Fruit fly (Drosophila melanogaster): ENCODE results near the gene Cht11.

Cht11 gene

dm6 chrX:6853384-6853783, 4.1 kb upstream of the Cht11 start:
- TF ChIP-seq hkb (optimal IDR thresholded peaks at IDR 0.05) (no peak), hkb (GFP tag; IDR thresholded peaks at IDR 0.05) (peak; percentile 39; the same call in 1 of the 2 replicates), CG10543 (GFP tag; optimal IDR thresholded peaks at IDR 0.05) (peak; percentile 91), CG33557 (GFP tag; optimal IDR thresholded peaks at IDR 0.05) (peak; percentile 5), ash1 (GFP tag; optimal IDR thresholded peaks at IDR 0.05) (peak; percentile 87), sug (tag; optimal IDR thresholded peaks at IDR 0.05) (peak; percentile 53), ftz-f1 (GFP tag; optimal IDR thresholded peaks at IDR 0.05) (peak; percentile 22), seq (GFP tag; IDR thresholded peaks at IDR 0.05) (peak; percentile 38; the same call in 1 of the 2 replicates), ranshi (GFP tag; IDR thresholded peaks at IDR 0.05) (no peak), fd64A (GFP tag; optimal IDR thresholded peaks at IDR 0.05) (no peak), Deaf1 (tag; optimal IDR thresholded peaks at IDR 0.05) (peak; percentile 89), chinmo (GFP tag; IDR thresholded peaks at IDR 0.05; ENCODE audit: partially characterized antibody) (peak; percentile 88; the same call in 3 of the 4 replicates), abd-A (tag; optimal IDR thresholded peaks at IDR 0.05) (peak; percentile 99), YL-1 (GFP tag; optimal IDR thresholded peaks at IDR 0.05) (no peak), CG13424 (tag; optimal IDR thresholded peaks at IDR 0.05) (no peak), CG5180 (GFP tag; optimal IDR thresholded peaks at IDR 0.05) (peak; percentile 34), chn (GFP tag; optimal IDR thresholded peaks at IDR 0.05) (peak; percentile 67), CG14050 (GFP tag; IDR thresholded peaks at IDR 0.05) (no peak), Med (GFP tag) (peak; percentile 84), CG14965 (GFP tag; optimal IDR thresholded peaks at IDR 0.05; ENCODE audit: borderline replicate concordance) (no peak), CG1233 (GFP tag; optimal IDR thresholded peaks at IDR 0.05) (peak; percentile 100), gce (GFP tag; IDR thresholded peaks at IDR 0.05) (no peak; the same call in 2 of the 3 replicates), pzg (GFP tag; optimal IDR thresholded peaks at IDR 0.05) (peak; percentile 10), kah (GFP tag; optimal IDR thresholded peaks at IDR 0.05) (no peak), kni (GFP tag; optimal IDR thresholded peaks at IDR 0.05) (peak; percentile 90), Gug (GFP tag; IDR thresholded peaks at IDR 0.05) (no peak), da (GFP tag; optimal IDR thresholded peaks at IDR 0.05) (no peak), nerfin-1 (tag; optimal IDR thresholded peaks at IDR 0.05) (peak; percentile 56), pros (GFP tag; optimal IDR thresholded peaks at IDR 0.05) (peak; percentile 98), cg (GFP tag; optimal IDR thresholded peaks at IDR 0.05) (peak; percentile 93), CG12299 (tag; optimal IDR thresholded peaks at IDR 0.05) (peak; percentile 70), grau (tag; optimal IDR thresholded peaks at IDR 0.05) (no peak), vvl (GFP tag; IDR thresholded peaks at IDR 0.05) (peak; percentile 56; the same call in 1 of the 2 replicates), Adf1 (GFP tag; IDR thresholded peaks at IDR 0.05) (peak; percentile 70; the same call in 1 of the 2 replicates), row (GFP tag; IDR thresholded peaks at IDR 0.05) (peak; percentile 34; the same call in 1 of the 3 replicates), ttk (GFP tag; IDR thresholded peaks at IDR 0.05) (peak; percentile 68), CG4730 (GFP tag; IDR thresholded peaks at IDR 0.05) (no peak), pfk (GFP tag; optimal IDR thresholded peaks at IDR 0.05) (peak; percentile 80), Mad (GFP tag; optimal IDR thresholded peaks at IDR 0.05) (no peak), Trl (optimal IDR thresholded peaks at IDR 0.05) (no peak), Trl (GFP tag; optimal IDR thresholded peaks at IDR 0.05) (no peak), amos (GFP tag; IDR thresholded peaks at IDR 0.05; ENCODE audit: partially characterized antibody) (no peak), CG16813 (GFP tag; IDR thresholded peaks at IDR 0.05; ENCODE audit: partially characterized antibody) (no peak), CG32532 (GFP tag; IDR thresholded peaks at IDR 0.05) (peak; percentile 28; the same call in 1 of the 2 replicates), BEAF-32 (GFP tag; optimal IDR thresholded peaks at IDR 0.05) (no peak), CG32767 (GFP tag; IDR thresholded peaks at IDR 0.05) (peak; percentile 66; the same call in 1 of the 2 replicates), Hmr (GFP tag; optimal IDR thresholded peaks at IDR 0.05) (peak; percentile 7), lab (GFP tag; optimal IDR thresholded peaks at IDR 0.05) (peak; percentile 66), C15 (GFP tag; IDR thresholded peaks at IDR 0.05) (no peak), CG6654 (GFP tag; optimal IDR thresholded peaks at IDR 0.05) (no peak), twi (tag; optimal IDR thresholded peaks at IDR 0.05) (peak; percentile 50)
